Fruit fly (Drosophila melanogaster): ENCODE results near the gene Mpp6.

Gene Mpp6

dm6 chr2L:21107651-21108489 is 48.2 kb upstream of the Mpp6 start (continued):
- TF ChIP-seq CG7987 (GFP tag; optimal IDR thresholded peaks at IDR 0.05): no peak
- TF ChIP-seq zen (tag; optimal IDR thresholded peaks at IDR 0.05): no peak
- TF ChIP-seq Hand (GFP tag; optimal IDR thresholded peaks at IDR 0.05): no peak
- TF ChIP-seq CG18262 (tag; optimal IDR thresholded peaks at IDR 0.05): no peak
- TF ChIP-seq CG12744 (GFP tag; optimal IDR thresholded peaks at IDR 0.05): no peak
- TF ChIP-seq disco-r (GFP tag; optimal IDR thresholded peaks at IDR 0.05): no peak
- TF ChIP-seq CG1603 (tag; optimal IDR thresholded peaks at IDR 0.05): no peak
- TF ChIP-seq CG10565 (GFP tag; optimal IDR thresholded peaks at IDR 0.05): no peak
- no peak for TF ChIP-seq pan (optimal IDR thresholded peaks at IDR 0.05)
- TF ChIP-seq pan (GFP tag; optimal IDR thresholded peaks at IDR 0.05 in 1 of 2, IDR thresholded peaks at IDR 0.05 in 1 of 2): no peak
- TF ChIP-seq CG17328 (GFP tag; IDR thresholded peaks at IDR 0.05): no peak
- TF ChIP-seq chm (GFP tag; IDR thresholded peaks at IDR 0.05): no peak
- no peak for TF ChIP-seq h (optimal IDR thresholded peaks at IDR 0.05)
- no peak for TF ChIP-seq CG10267 (tag; optimal IDR thresholded peaks at IDR 0.05)
- TF ChIP-seq Scr (GFP tag; IDR thresholded peaks at IDR 0.05; ENCODE audit: partially characterized antibody): peak; percentile 49
- no peak for TF ChIP-seq ken (GFP tag; IDR thresholded peaks at IDR 0.05)
- no peak for TF ChIP-seq twi (tag; optimal IDR thresholded peaks at IDR 0.05)
- TF ChIP-seq Tbp (GFP tag; optimal IDR thresholded peaks at IDR 0.05): no peak
- TF ChIP-seq Ets97D (GFP tag; optimal IDR thresholded peaks at IDR 0.05): no peak
- TF ChIP-seq Xrp1 (GFP tag; IDR thresholded peaks at IDR 0.05): no peak
- no peak for TF ChIP-seq CG6813 (GFP tag; optimal IDR thresholded peaks at IDR 0.05)
- TF ChIP-seq CG14014 (GFP tag; IDR thresholded peaks at IDR 0.05): no peak
- TF ChIP-seq kay (GFP tag; optimal IDR thresholded peaks at IDR 0.05): no peak
- TF ChIP-seq lmd (GFP tag; IDR thresholded peaks at IDR 0.05): no peak
- no peak for TF ChIP-seq CG9932 (GFP tag; IDR thresholded peaks at IDR 0.05)
- TF ChIP-seq crp (GFP tag; optimal IDR thresholded peaks at IDR 0.05): peak in 1 of 2 experiments; percentile 2
- peak; percentile 26; the same call in 1 of the 2 replicates for TF ChIP-seq CG13287 (GFP tag; IDR thresholded peaks at IDR 0.05; ENCODE audit: partially characterized antibody)
- TF ChIP-seq mld (GFP tag; IDR thresholded peaks at IDR 0.05; ENCODE audit: partially characterized antibody): no peak
- no peak for TF ChIP-seq toy (GFP tag; IDR thresholded peaks at IDR 0.05)
- no peak for TF ChIP-seq CG17612 (GFP tag; IDR thresholded peaks at IDR 0.05)
- no peak for TF ChIP-seq mirr (GFP tag; optimal IDR thresholded peaks at IDR 0.05)
- 0 out of 3 replicates have a peak, but pooled peaks have one; percentile 16 for TF ChIP-seq CG2199 (GFP tag; IDR thresholded peaks at IDR 0.05)
- TF ChIP-seq CG12236 (GFP tag; optimal IDR thresholded peaks at IDR 0.05): no peak
- no peak for TF ChIP-seq CG16779 (GFP tag; IDR thresholded peaks at IDR 0.05)
- TF ChIP-seq bowl (GFP tag; IDR thresholded peaks at IDR 0.05): no peak
- no peak for TF ChIP-seq B-H2 (GFP tag; optimal IDR thresholded peaks at IDR 0.05)
- peak; percentile 84 for TF ChIP-seq sens (GFP tag)
- TF ChIP-seq H2.0 (GFP tag; IDR thresholded peaks at IDR 0.05): no peak
- no peak for TF ChIP-seq GATAe (GFP tag; conservative IDR thresholded peaks at IDR 0.05)
- no peak for TF ChIP-seq CG5953 (GFP tag; IDR thresholded peaks at IDR 0.05)
- no peak for TF ChIP-seq sens-2 (GFP tag; IDR thresholded peaks at IDR 0.05)
- TF ChIP-seq trem (tag; optimal IDR thresholded peaks at IDR 0.05): no peak
- no peak for TF ChIP-seq CHES-1-like (GFP tag; optimal IDR thresholded peaks at IDR 0.05)
- TF ChIP-seq CG12769 (tag; optimal IDR thresholded peaks at IDR 0.05): no peak
- TF ChIP-seq B-H1 (GFP tag; IDR thresholded peaks at IDR 0.05): no peak
- 0 out of 2 replicates have a peak, but pooled peaks have one; percentile 9 for TF ChIP-seq sisA (GFP tag; IDR thresholded peaks at IDR 0.05)
- TF ChIP-seq cg (GFP tag; optimal IDR thresholded peaks at IDR 0.05): no peak
- TF ChIP-seq cato (GFP tag; optimal IDR thresholded peaks at IDR 0.05; ENCODE audit: borderline replicate concordance): no peak
- TF ChIP-seq CG4404 (GFP tag; IDR thresholded peaks at IDR 0.05): no peak
- no peak for TF ChIP-seq MBD-R2 (GFP tag; IDR thresholded peaks at IDR 0.05)
- TF ChIP-seq Ptx1 (GFP tag; IDR thresholded peaks at IDR 0.05): no peak
